Fruit fly (Drosophila melanogaster) whole organism, embryonic: ENCODE results near the gene Prm.

Experiments used
- Antp ChIP-seq: fragments of 200-800 bp; sonication (Bioruptor generic); optimal IDR thresholded peaks from 3 replicates; lab custom pipeline; 2016; ENCODE audit warnings: missing biosample characterization, missing genetic modification characterization
- CG10267 ChIP-seq: fragments of 200-800 bp; sonication (Bioruptor generic); optimal IDR thresholded peaks from 2 replicates; lab custom pipeline; 2018; ENCODE audit warnings: missing biosample characterization, mild to moderate bottlenecking, missing genetic modification characterization, moderate library complexity
- CG10543 ChIP-seq: fragments of 200-800 bp; sonication (Bioruptor generic); optimal IDR thresholded peaks from 3 replicates; lab custom pipeline; 2017; ENCODE audit warnings: missing biosample characterization, mild to moderate bottlenecking, missing genetic modification characterization, moderate library complexity
- CG11247 ChIP-seq: fragments of 200-800 bp; sonication (Bioruptor generic); IDR thresholded peaks from 2 replicates; pipeline ENCODE4 v1.3.6; 2022; ENCODE audit warnings: missing biosample characterization, missing genetic modification characterization
- CG12236 ChIP-seq: fragments of 200-800 bp; sonication (Bioruptor generic); optimal IDR thresholded peaks from 2 replicates; lab custom pipeline; 2016; ENCODE audit warnings: missing biosample characterization, missing genetic modification characterization
- CG15514 ChIP-seq: fragments of 200-800 bp; sonication (Bioruptor generic); optimal IDR thresholded peaks from 3 replicates; lab custom pipeline; 2017; ENCODE audit warnings: missing biosample characterization, missing genetic modification characterization, mild to moderate bottlenecking, moderate library complexity, missing genetic modification reagents
- CG15601 ChIP-seq: fragments of 200-800 bp; sonication (Bioruptor generic); optimal IDR thresholded peaks from 3 replicates; lab custom pipeline; 2019; ENCODE audit warnings: missing biosample characterization, mild to moderate bottlenecking, missing genetic modification characterization, moderate library complexity
- CG17385 ChIP-seq: fragments of 200-800 bp; sonication (Bioruptor generic); optimal IDR thresholded peaks from 3 replicates; lab custom pipeline; 2018; ENCODE audit warnings: missing biosample characterization, mild to moderate bottlenecking, missing genetic modification characterization
- CG18599 ChIP-seq: fragments of 200-800 bp; sonication (Bioruptor generic); optimal IDR thresholded peaks from 3 replicates; lab custom pipeline; 2017; ENCODE audit warnings: missing biosample characterization, missing genetic modification characterization, mild to moderate bottlenecking, moderate library complexity, missing genetic modification reagents
- CG30403 ChIP-seq: fragments of 200-800 bp; sonication (Bioruptor generic); optimal IDR thresholded peaks from 3 replicates; lab custom pipeline; 2016; ENCODE audit warnings: missing biosample characterization, missing genetic modification characterization
- CG33213 ChIP-seq: fragments of 200-800 bp; sonication (Bioruptor generic); optimal IDR thresholded peaks from 3 replicates; lab custom pipeline; 2016; ENCODE audit warnings: missing biosample characterization, missing genetic modification characterization
- CG34422 ChIP-seq: fragments of 200-800 bp; sonication (Bioruptor generic); IDR thresholded peaks from 3 replicates; pipeline ENCODE4 v1.3.6; 2022; ENCODE audit warnings: missing biosample characterization, missing genetic modification characterization
- CG4617 ChIP-seq: fragments of 200-800 bp; sonication (Bioruptor generic); optimal IDR thresholded peaks from 3 replicates; lab custom pipeline; 2016; ENCODE audit warnings: missing biosample characterization, missing genetic modification characterization, borderline replicate concordance
- CG6791 ChIP-seq: fragments of 200-800 bp; sonication (Bioruptor generic); IDR thresholded peaks from 3 replicates; pipeline ENCODE4 v1.3.6; 2022; ENCODE audit warnings: missing biosample characterization, missing genetic modification characterization; ENCODE audit not compliant: partially characterized antibody
- CG7357 ChIP-seq: fragments of 200-800 bp; sonication (Bioruptor generic); IDR thresholded peaks from 3 replicates; pipeline ENCODE4 v1.3.6; 2022; ENCODE audit warnings: missing biosample characterization, missing genetic modification characterization
- CG7987 ChIP-seq: fragments of 200-800 bp; sonication (Bioruptor generic); optimal IDR thresholded peaks from 2 replicates; lab custom pipeline; 2018; ENCODE audit warnings: missing biosample characterization, mild to moderate bottlenecking, missing genetic modification characterization, moderate library complexity
- Dad ChIP-seq: fragments of 200-800 bp; sonication (Bioruptor generic); optimal IDR thresholded peaks from 3 replicates; lab custom pipeline; 2016; ENCODE audit warnings: missing biosample characterization, missing genetic modification characterization
- ERR ChIP-seq: fragments of 200-800 bp; sonication (Bioruptor generic); optimal IDR thresholded peaks from 2 replicates; lab custom pipeline; 2016; ENCODE audit warnings: missing biosample characterization, missing genetic modification characterization
- Ets97D ChIP-seq: fragments of 200-800 bp; sonication (Bioruptor generic); optimal IDR thresholded peaks from 3 replicates; lab custom pipeline; 2016; ENCODE audit warnings: missing biosample characterization, missing genetic modification characterization
- H15 ChIP-seq: fragments of 200-800 bp; sonication (Bioruptor generic); IDR thresholded peaks from 3 replicates; pipeline ENCODE4 v1.3.6; 2022; ENCODE audit warnings: missing biosample characterization, missing genetic modification characterization
- H2.0 ChIP-seq: fragments of 200-800 bp; sonication (Bioruptor generic); IDR thresholded peaks from 2 replicates; pipeline ENCODE4 v1.3.6; 2022; ENCODE audit warnings: missing biosample characterization, missing genetic modification characterization
- MESR4 ChIP-seq: fragments of 200-800 bp; sonication (Bioruptor generic); optimal IDR thresholded peaks from 2 replicates; lab custom pipeline; 2018; ENCODE audit warnings: missing biosample characterization, mild to moderate bottlenecking, missing genetic modification characterization, moderate library complexity
- Max ChIP-seq: fragments of 200-800 bp; sonication (Bioruptor generic); optimal IDR thresholded peaks from 2 replicates; lab custom pipeline; 2016; ENCODE audit warnings: missing biosample characterization, mild to moderate bottlenecking, missing genetic modification characterization
- Med ChIP-seq: fragments of 200-800 bp; sonication (Bioruptor generic); peaks from one replicate; lab custom pipeline; 2016; ENCODE audit warnings: missing biosample characterization, missing genetic modification characterization, mild to moderate bottlenecking, inconsistent platforms, moderate library complexity
- Nf-YC ChIP-seq: fragments of 200-800 bp; optimal IDR thresholded peaks from 3 replicates; lab custom pipeline; 2019; ENCODE audit warnings: missing biosample characterization, mild to moderate bottlenecking, missing genetic modification characterization, moderate library complexity
- Rfx ChIP-seq: fragments of 200-800 bp; sonication (Bioruptor generic); IDR thresholded peaks from 2 replicates; pipeline ENCODE4 v1.3.6; 2022; ENCODE audit warnings: missing biosample characterization, missing genetic modification characterization
- Six4 ChIP-seq: fragments of 200-800 bp; sonication (Bioruptor generic); optimal IDR thresholded peaks from 2 replicates; lab custom pipeline; 2016; ENCODE audit warnings: missing biosample characterization, missing genetic modification characterization
- Trl ChIP-seq, 3 experiments: fragments of >200 bp in 2 of 3; fragments of 200-800 bp in 1 of 3; sonication (Bioruptor generic) in 1 of 3; optimal IDR thresholded peaks; 2 replicates in 1 of 3; 3 replicates in 2 of 3; lab custom pipeline; 2016 to 2017; ENCODE audit warnings: missing biosample characterization in 1 of 3, missing genetic modification characterization in 1 of 3
- caup ChIP-seq: fragments of 200-800 bp; sonication (Bioruptor generic); optimal IDR thresholded peaks from 3 replicates; lab custom pipeline; 2017; ENCODE audit warnings: missing biosample characterization, mild to moderate bottlenecking, missing genetic modification characterization, moderate library complexity; ENCODE audit not compliant: severe bottlenecking
- ci ChIP-seq: fragments of 200-800 bp; sonication (Bioruptor generic); IDR thresholded peaks from 3 replicates; pipeline ENCODE4 v1.3.6; 2022; ENCODE audit warnings: missing biosample characterization, missing genetic modification characterization
- crp ChIP-seq, 2 experiments: fragments of 200-800 bp; sonication (Bioruptor generic); optimal IDR thresholded peaks; 2 replicates in 1 of 2; 3 replicates in 1 of 2; lab custom pipeline; 2017; ENCODE audit warnings: missing biosample characterization in 2 of 2, missing genetic modification characterization in 2 of 2, mild to moderate bottlenecking in 1 of 2, moderate library complexity in 1 of 2
- disco-r ChIP-seq: fragments of 200-800 bp; sonication (Bioruptor generic); optimal IDR thresholded peaks from 2 replicates; lab custom pipeline; 2016; ENCODE audit warnings: missing biosample characterization, missing genetic modification characterization
- dpn ChIP-seq, 2 experiments: fragments of 200-800 bp; sonication (Bioruptor generic); optimal IDR thresholded peaks; 3 replicates each; lab custom pipeline; 2016; ENCODE audit warnings: missing biosample characterization in 2 of 2, missing genetic modification characterization in 2 of 2
- dysf ChIP-seq: fragments of 200-800 bp; sonication (Bioruptor generic); IDR thresholded peaks from 3 replicates; pipeline ENCODE4 v1.3.6; 2022; ENCODE audit warnings: missing biosample characterization, missing genetic modification characterization
- fd96Cb ChIP-seq: fragments of 200-800 bp; sonication (Bioruptor generic); optimal IDR thresholded peaks from 2 replicates; lab custom pipeline; 2018; ENCODE audit warnings: missing biosample characterization, mild to moderate bottlenecking, missing genetic modification characterization, moderate library complexity
- fu2 ChIP-seq: fragments of 200-800 bp; sonication (Bioruptor generic); optimal IDR thresholded peaks from 2 replicates; lab custom pipeline; 2016; ENCODE audit warnings: missing biosample characterization, missing genetic modification characterization
- gfzf ChIP-seq: fragments of 200-800 bp; sonication (Bioruptor generic); optimal IDR thresholded peaks from 2 replicates; lab custom pipeline; 2016; ENCODE audit warnings: missing biosample characterization, mild to moderate bottlenecking, missing genetic modification characterization, moderate library complexity
- her ChIP-seq: fragments of 200-800 bp; sonication (Bioruptor generic); optimal IDR thresholded peaks from 2 replicates; lab custom pipeline; 2016; ENCODE audit warnings: missing biosample characterization, missing genetic modification characterization
- kay ChIP-seq: fragments of 200-800 bp; sonication (Bioruptor generic); optimal IDR thresholded peaks from 2 replicates; lab custom pipeline; 2016; ENCODE audit warnings: missing biosample characterization, missing genetic modification characterization
- lilli ChIP-seq: fragments of 200-800 bp; sonication (Bioruptor generic); optimal IDR thresholded peaks from 3 replicates; lab custom pipeline; 2016; ENCODE audit warnings: missing biosample characterization, missing genetic modification characterization
- mam ChIP-seq: fragments of 200-800 bp; sonication (Bioruptor generic); optimal IDR thresholded peaks from 3 replicates; lab custom pipeline; 2016; ENCODE audit warnings: missing biosample characterization, missing genetic modification characterization
- pfk ChIP-seq: fragments of 200-800 bp; sonication (Bioruptor generic); optimal IDR thresholded peaks from 2 replicates; lab custom pipeline; 2018; ENCODE audit warnings: missing biosample characterization, mild to moderate bottlenecking, missing genetic modification characterization, moderate library complexity
- slbo ChIP-seq: fragments of 200-800 bp; sonication (Bioruptor generic); IDR thresholded peaks from 2 replicates; pipeline ENCODE4 v1.3.6; 2022; ENCODE audit warnings: missing biosample characterization, missing genetic modification characterization
- stwl ChIP-seq: fragments of 200-800 bp; sonication (Bioruptor generic); optimal IDR thresholded peaks from 3 replicates; lab custom pipeline; 2018; ENCODE audit warnings: missing biosample characterization, mild to moderate bottlenecking, missing genetic modification characterization, moderate library complexity
- toy ChIP-seq: fragments of 200-800 bp; sonication (Bioruptor generic); IDR thresholded peaks from 2 replicates; pipeline ENCODE4 v1.3.6; 2022; ENCODE audit warnings: missing biosample characterization, missing genetic modification characterization
- trem ChIP-seq: fragments of 200-800 bp; optimal IDR thresholded peaks from 3 replicates; lab custom pipeline; 2019; ENCODE audit warnings: missing biosample characterization, mild to moderate bottlenecking, missing genetic modification characterization, moderate library complexity
- z ChIP-seq: fragments of 200-800 bp; sonication (Bioruptor generic); IDR thresholded peaks from 3 replicates; pipeline ENCODE4 v1.3.6; 2022; ENCODE audit warnings: missing biosample characterization, missing genetic modification characterization
- zen2 ChIP-seq: fragments of 200-800 bp; sonication (Bioruptor generic); IDR thresholded peaks from 3 replicates; pipeline ENCODE4 v1.3.6; 2022; ENCODE audit warnings: missing biosample characterization, missing genetic modification characterization; ENCODE audit not compliant: partially characterized antibody
- zfh2 ChIP-seq: fragments of 200-800 bp; sonication (Bioruptor generic); optimal IDR thresholded peaks from 2 replicates; lab custom pipeline; 2016; ENCODE audit warnings: missing biosample characterization, missing genetic modification characterization

Prm gene

dm6 chr3L:8719990-8720559 lies 25.0 kb downstream of the Prm start, which contains the start of gene SrpRbeta (continued):
- no peak for TF ChIP-seq z (GFP tag; lab: Robert Waterston, UW)
- peak; percentile 36 for TF ChIP-seq zfh2 (GFP tag; lab: Kevin White, UChicago)
- peak; percentile 26 for TF ChIP-seq Max (GFP tag; lab: Kevin White, UChicago)
- TF ChIP-seq Trl (optimal IDR thresholded peaks at IDR 0.05; lab: Kevin White, UChicago) = no peak
- TF ChIP-seq Trl (GFP tag; optimal IDR thresholded peaks at IDR 0.05; lab: Kevin White, UChicago) = peak; percentile 45
- peak; percentile 19 for TF ChIP-seq Six4 (GFP tag; lab: Kevin White, UChicago)
- peak; percentile 22 for TF ChIP-seq CG4617 (GFP tag; lab: Kevin White, UChicago)
- peak; percentile 99 for TF ChIP-seq MESR4 (GFP tag; lab: Kevin White, UChicago)
- peak; percentile 75 for TF ChIP-seq trem
- peak; percentile 42 for TF ChIP-seq CG10543 (GFP tag; lab: Kevin White, UChicago)
- peak; percentile 28 for TF ChIP-seq CG7987
- peak; percentile 92 for TF ChIP-seq Med (GFP tag; lab: Kevin White, UChicago)
- TF ChIP-seq CG11247 = peak; percentile 17; the same call in 1 of the 2 replicates
- no peak for TF ChIP-seq toy (GFP tag; lab: Robert Waterston, UW)
- peak; percentile 52; the same call in 1 of the 2 replicates for TF ChIP-seq slbo
- peak; percentile 30 for TF ChIP-seq CG17385 (GFP tag; lab: Kevin White, UChicago)
- peak; percentile 9 for TF ChIP-seq gfzf (GFP tag; lab: Kevin White, UChicago)
- peak; percentile 52 for TF ChIP-seq CG15514
- TF ChIP-seq Ets97D (GFP tag; lab: Kevin White, UChicago) = peak; percentile 23
- TF ChIP-seq zen2 = no peak; the same call in 2 of the 3 replicates
- TF ChIP-seq H15 (GFP tag; lab: Robert Waterston, UW) = no peak
- no peak for TF ChIP-seq CG12236
- peak in 1 of 2 experiments; percentile 29 for TF ChIP-seq crp (GFP tag; optimal IDR thresholded peaks at IDR 0.05; lab: Kevin White, UChicago)
- TF ChIP-seq CG30403 = peak; percentile 8
- TF ChIP-seq Antp (GFP tag; lab: Kevin White, UChicago) = peak; percentile 23
- TF ChIP-seq CG33213 (GFP tag; lab: Kevin White, UChicago) = peak; percentile 54
- peak; percentile 90 for TF ChIP-seq CG10267 (tag; lab: Kevin White, UChicago)
- peak; percentile 24 for TF ChIP-seq CG18599 (GFP tag; lab: Kevin White, UChicago)
- TF ChIP-seq stwl (tag; lab: Kevin White, UChicago) = peak; percentile 41
- TF ChIP-seq Nf-YC (tag; lab: Kevin White, UChicago) = peak; percentile 1
- peak; percentile 43 for TF ChIP-seq ERR
- no peak for TF ChIP-seq pfk (GFP tag; lab: Kevin White, UChicago)
- TF ChIP-seq caup (GFP tag; lab: Kevin White, UChicago) = peak; percentile 14
- TF ChIP-seq lilli (GFP tag; lab: Kevin White, UChicago) = peak; percentile 40
- TF ChIP-seq CG34422 = peak; percentile 35; the same call in 1 of the 3 replicates
- peak; percentile 26 for TF ChIP-seq Dad (GFP tag; lab: Kevin White, UChicago)
- TF ChIP-seq CG15601 (tag; lab: Kevin White, UChicago) = no peak
- TF ChIP-seq mam (GFP tag; lab: Kevin White, UChicago) = peak; percentile 11
- TF ChIP-seq disco-r (GFP tag; lab: Kevin White, UChicago) = no peak
- peak; percentile 47 for TF ChIP-seq her
- 0 out of 3 replicates have a peak, but pooled peaks have one; percentile 18 for TF ChIP-seq CG6791
- peak; percentile 54; the same call in 1 of the 3 replicates for TF ChIP-seq ci (GFP tag; lab: Robert Waterston, UW)
- TF ChIP-seq fd96Cb (tag; lab: Kevin White, UChicago) = no peak
- TF ChIP-seq dysf (GFP tag; lab: Robert Waterston, UW) = 0 out of 3 replicates have a peak, but pooled peaks have one; percentile 18
- TF ChIP-seq CG7357 (GFP tag; lab: Robert Waterston, UW) = no peak
- TF ChIP-seq kay (GFP tag; lab: Kevin White, UChicago) = peak; percentile 37
- TF ChIP-seq dpn (GFP tag; optimal IDR thresholded peaks at IDR 0.05; lab: Kevin White, UChicago) = peak; percentile 31 to 56
- peak; percentile 58 for TF ChIP-seq Rfx (GFP tag; lab: Robert Waterston, UW)
- peak; percentile 43 for TF ChIP-seq fu2 (GFP tag; lab: Kevin White, UChicago)
- TF ChIP-seq H2.0 (GFP tag; lab: Robert Waterston, UW) = peak; percentile 13; the same call in 1 of the 2 replicates
